Fruit fly (Drosophila melanogaster): ENCODE measurements around the gene Lectin-galC1.
A peak's percentile ranks its signal among the peaks of the same experiment; 100 is the strongest.

Lectin-galC1 gene

DNA sequence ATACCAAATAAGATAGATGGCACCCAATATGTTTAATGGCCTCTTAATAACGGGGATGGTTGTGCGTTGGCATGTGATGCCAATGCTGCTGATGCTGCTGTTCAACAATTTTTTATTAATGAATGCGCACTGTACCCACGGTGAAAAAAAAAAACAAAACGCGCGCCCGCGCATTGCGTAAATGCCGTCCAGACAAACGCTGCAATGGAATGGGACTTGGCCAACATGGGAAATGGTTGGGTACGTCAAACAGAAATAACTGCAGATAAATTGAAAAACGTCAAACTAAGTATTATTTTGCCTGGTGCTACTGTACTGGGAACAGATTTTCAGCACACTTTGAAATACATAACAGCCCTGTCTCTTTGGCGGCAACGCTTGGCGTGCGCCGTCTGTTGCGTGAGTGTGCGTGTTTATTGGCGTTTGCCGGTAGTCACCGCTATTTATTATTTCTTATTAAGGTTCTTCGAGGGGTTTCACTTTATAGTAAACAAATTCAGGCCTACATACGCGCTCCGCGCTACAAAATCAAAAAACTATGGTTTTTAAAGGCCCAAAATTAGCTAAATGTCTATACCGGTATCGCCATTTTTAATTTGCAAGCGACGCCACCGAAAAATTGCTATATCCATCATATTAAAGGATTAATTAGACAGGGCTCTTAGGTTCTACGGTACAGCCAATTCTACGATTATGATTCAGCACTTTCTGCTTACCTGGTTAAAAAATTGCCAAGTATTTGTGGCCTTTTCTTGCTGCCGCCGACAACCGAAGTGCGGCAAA is 35.5 kb downstream of the Lectin-galC1 start (continued):
- no peak for TF ChIP-seq Neu2 (GFP tag; optimal IDR thresholded peaks at IDR 0.05; ENCODE audit: borderline replicate concordance)
- no peak for TF ChIP-seq lola (GFP tag; optimal IDR thresholded peaks at IDR 0.05)
- TF ChIP-seq CG14667 (GFP tag; IDR thresholded peaks at IDR 0.05), result no peak
- TF ChIP-seq Ssrp (tag; optimal IDR thresholded peaks at IDR 0.05), result peak; percentile 10
- TF ChIP-seq Dfd (GFP tag; optimal IDR thresholded peaks at IDR 0.05), result no peak
- TF ChIP-seq HmgZ (tag; optimal IDR thresholded peaks at IDR 0.05), result no peak
- no peak for TF ChIP-seq CG4424 (GFP tag; optimal IDR thresholded peaks at IDR 0.05)
- TF ChIP-seq Dip2 (GFP tag; IDR thresholded peaks at IDR 0.05), result no peak
- no peak for TF ChIP-seq CG17186 (GFP tag; optimal IDR thresholded peaks at IDR 0.05)
- TF ChIP-seq CG6813 (GFP tag; optimal IDR thresholded peaks at IDR 0.05), result no peak
- TF ChIP-seq H15 (GFP tag; IDR thresholded peaks at IDR 0.05), result no peak
- TF ChIP-seq inv (GFP tag; IDR thresholded peaks at IDR 0.05; ENCODE audit: partially characterized antibody), result no peak
- no peak for TF ChIP-seq CG3838 (GFP tag; optimal IDR thresholded peaks at IDR 0.05)
- TF ChIP-seq Mes4 (GFP tag; optimal IDR thresholded peaks at IDR 0.05), result no peak
- no peak for TF ChIP-seq CG3995 (GFP tag; optimal IDR thresholded peaks at IDR 0.05)
- TF ChIP-seq Gug (GFP tag; IDR thresholded peaks at IDR 0.05), result no peak
- no peak for TF ChIP-seq fru (optimal IDR thresholded peaks at IDR 0.05)
- TF ChIP-seq BtbVII (GFP tag; optimal IDR thresholded peaks at IDR 0.05), result no peak
- TF ChIP-seq ro (GFP tag; IDR thresholded peaks at IDR 0.05), result no peak
- no peak for TF ChIP-seq CG9609 (GFP tag; optimal IDR thresholded peaks at IDR 0.05)
- TF ChIP-seq CG6791 (GFP tag; IDR thresholded peaks at IDR 0.05; ENCODE audit: partially characterized antibody), result peak; percentile 40; the same call in 1 of the 3 replicates
- no peak for TF ChIP-seq CG7786 (GFP tag; optimal IDR thresholded peaks at IDR 0.05)
- TF ChIP-seq Bdp1 (GFP tag; optimal IDR thresholded peaks at IDR 0.05), result no peak
- no peak for TF ChIP-seq gfzf (GFP tag; optimal IDR thresholded peaks at IDR 0.05)
- no peak for TF ChIP-seq CG31224 (GFP tag; IDR thresholded peaks at IDR 0.05)
- TF ChIP-seq CG8290 (GFP tag; optimal IDR thresholded peaks at IDR 0.05), result no peak
- no peak for TF ChIP-seq CG8290 (tag; optimal IDR thresholded peaks at IDR 0.05)
- TF ChIP-seq lov (optimal IDR thresholded peaks at IDR 0.05), result no peak
- TF ChIP-seq lov (GFP tag; IDR thresholded peaks at IDR 0.05), result no peak
- TF ChIP-seq CG7839 (tag; optimal IDR thresholded peaks at IDR 0.05), result peak; percentile 32
- no peak for TF ChIP-seq CG7928 (GFP tag; optimal IDR thresholded peaks at IDR 0.05)
- TF ChIP-seq gce (GFP tag; IDR thresholded peaks at IDR 0.05), result no peak
- no peak for TF ChIP-seq Hand (GFP tag; optimal IDR thresholded peaks at IDR 0.05)
- TF ChIP-seq Hr51 (GFP tag; optimal IDR thresholded peaks at IDR 0.05), result peak in 1 of 2 experiments; percentile 20
- no peak for TF ChIP-seq toy (GFP tag; IDR thresholded peaks at IDR 0.05)
- TF ChIP-seq CG6654 (GFP tag; optimal IDR thresholded peaks at IDR 0.05), result no peak
- no peak for TF ChIP-seq CG7556 (GFP tag; optimal IDR thresholded peaks at IDR 0.05)
- no peak for TF ChIP-seq shn (GFP tag; optimal IDR thresholded peaks at IDR 0.05)
- no peak for TF ChIP-seq da (GFP tag; optimal IDR thresholded peaks at IDR 0.05)
- no peak for TF ChIP-seq gsb-n (tag; optimal IDR thresholded peaks at IDR 0.05)
- peak; percentile 76 for TF ChIP-seq CG15479 (GFP tag; optimal IDR thresholded peaks at IDR 0.05)
- TF ChIP-seq CG11560 (tag; IDR thresholded peaks at IDR 0.05), result no peak
- TF ChIP-seq Mad (GFP tag; optimal IDR thresholded peaks at IDR 0.05), result no peak
- no peak for TF ChIP-seq dimm (GFP tag; IDR thresholded peaks at IDR 0.05)
- no peak for TF ChIP-seq Camta (GFP tag; optimal IDR thresholded peaks at IDR 0.05)
- no peak for TF ChIP-seq ab (GFP tag; optimal IDR thresholded peaks at IDR 0.05)
- no peak for TF ChIP-seq z (GFP tag; IDR thresholded peaks at IDR 0.05)
- no peak for TF ChIP-seq emc (GFP tag; optimal IDR thresholded peaks at IDR 0.05)
- no peak for TF ChIP-seq CG15601 (tag; optimal IDR thresholded peaks at IDR 0.05)
- TF ChIP-seq Scr (GFP tag; IDR thresholded peaks at IDR 0.05; ENCODE audit: partially characterized antibody), result no peak; the same call in 1 of the 2 replicates
- peak; percentile 13 for TF ChIP-seq CG10979 (tag; optimal IDR thresholded peaks at IDR 0.05)

Measured in whole organism, embryonic.